Worm (Caenorhabditis elegans) whole organism, late embryonic: Measurements from ENCODE around the gene ZK355.2.

Experiments
- C08G9.2 ChIP-seq: sonication (generic microtip); optimal IDR thresholded peaks from 2 replicates; lab custom pipeline; 2016; ENCODE audit warnings: mild to moderate bottlenecking, missing genetic modification characterization, moderate library complexity, missing compliant biosample characterization
- C38D4.7 ChIP-seq: fragments of 200-800 bp; sonication (Bioruptor generic); optimal IDR thresholded peaks from 2 replicates; lab custom pipeline; 2018; ENCODE audit warnings: mild to moderate bottlenecking, missing genetic modification characterization, moderate library complexity, missing compliant biosample characterization
- F13H6.1 ChIP-seq: sonication (generic microtip); optimal IDR thresholded peaks from 2 replicates; lab custom pipeline; 2016; ENCODE audit warnings: missing genetic modification characterization, missing compliant biosample characterization
- K02D7.2 ChIP-seq: sonication (generic microtip); optimal IDR thresholded peaks from 2 replicates; lab custom pipeline; 2017; ENCODE audit warnings: mild to moderate bottlenecking, missing genetic modification characterization, missing compliant biosample characterization
- ahr-1 ChIP-seq: sonication (generic microtip); optimal IDR thresholded peaks from 2 replicates; lab custom pipeline; 2016; ENCODE audit warnings: missing genetic modification characterization, missing compliant biosample characterization
- ama-1 ChIP-seq: fragments of 150-350 bp; optimal IDR thresholded peaks from 2 replicates; lab custom pipeline; 2014
- ceh-14 ChIP-seq: sonication (generic microtip); optimal IDR thresholded peaks from 2 replicates; lab custom pipeline; 2016; ENCODE audit warnings: missing genotype, missing genetic modification characterization, missing compliant biosample characterization
- ceh-2 ChIP-seq: sonication (generic microtip); optimal IDR thresholded peaks from 2 replicates; lab custom pipeline; 2016; ENCODE audit warnings: missing genotype, missing genetic modification characterization, missing compliant biosample characterization
- ceh-31 ChIP-seq: sonication (generic microtip); optimal IDR thresholded peaks from 2 replicates; lab custom pipeline; 2016; ENCODE audit warnings: missing genetic modification characterization, missing compliant biosample characterization
- ceh-34 ChIP-seq: sonication (generic microtip); optimal IDR thresholded peaks from 2 replicates; lab custom pipeline; 2016; ENCODE audit warnings: mild to moderate bottlenecking, missing genetic modification characterization, missing compliant biosample characterization
- ceh-45 ChIP-seq: fragments of 200-800 bp; sonication (Bioruptor generic); IDR thresholded peaks from 2 replicates; pipeline ENCODE4 v1.3.6; 2022; ENCODE audit warnings: missing genetic modification reagents, missing genetic modification characterization, missing compliant biosample characterization
- ceh-48 ChIP-seq: sonication (generic microtip); optimal IDR thresholded peaks from 2 replicates; lab custom pipeline; 2016; ENCODE audit warnings: missing genetic modification characterization, inconsistent platforms, missing compliant biosample characterization
- ceh-6 ChIP-seq: fragments of 200-800 bp; sonication (Bioruptor generic); optimal IDR thresholded peaks from 2 replicates; lab custom pipeline; 2018; ENCODE audit warnings: mild to moderate bottlenecking, missing genetic modification characterization, missing compliant biosample characterization
- ceh-9 ChIP-seq: sonication (generic microtip); optimal IDR thresholded peaks from 2 replicates; lab custom pipeline; 2016; ENCODE audit warnings: mild to moderate bottlenecking, missing genetic modification characterization, inconsistent platforms, missing compliant biosample characterization
- elt-2 ChIP-seq: sonication (generic microtip); optimal IDR thresholded peaks from 2 replicates; lab custom pipeline; 2016; ENCODE audit warnings: missing genetic modification reagents, missing genetic modification characterization, missing compliant biosample characterization
- ets-4 ChIP-seq: sonication (generic microtip); optimal IDR thresholded peaks from 2 replicates; lab custom pipeline; 2016; ENCODE audit warnings: missing genetic modification characterization, missing compliant biosample characterization
- hlh-15 ChIP-seq: sonication (generic microtip); optimal IDR thresholded peaks from 2 replicates; lab custom pipeline; 2016; ENCODE audit warnings: missing genetic modification characterization, missing compliant biosample characterization
- hlh-30 ChIP-seq: sonication (generic microtip); optimal IDR thresholded peaks from 2 replicates; lab custom pipeline; 2017; ENCODE audit warnings: antibody characterized with exemption, missing genetic modification characterization, missing compliant biosample characterization; ENCODE audit not compliant: insufficient read depth
- hlh-8 ChIP-seq: sonication (generic microtip); optimal IDR thresholded peaks from 2 replicates; lab custom pipeline; 2016; ENCODE audit warnings: missing genotype, missing genetic modification characterization, missing compliant biosample characterization
- lim-6 ChIP-seq: sonication (generic microtip); optimal IDR thresholded peaks from 2 replicates; lab custom pipeline; 2016; ENCODE audit warnings: missing genetic modification characterization, missing compliant biosample characterization
- mec-3 ChIP-seq: sonication (generic microtip); optimal IDR thresholded peaks from 2 replicates; lab custom pipeline; 2016; ENCODE audit warnings: borderline replicate concordance, missing genetic modification characterization, missing compliant biosample characterization
- nfya-1 ChIP-seq: sonication (generic microtip); optimal IDR thresholded peaks from 2 replicates; lab custom pipeline; 2017; ENCODE audit warnings: missing genetic modification characterization, mild to moderate bottlenecking, missing compliant biosample characterization, antibody characterized with exemption, moderate library complexity
- nhr-232 ChIP-seq: sonication (generic microtip); optimal IDR thresholded peaks from 2 replicates; lab custom pipeline; 2016; ENCODE audit warnings: missing genetic modification characterization, missing compliant biosample characterization
- npax-4 ChIP-seq: sonication (generic microtip); optimal IDR thresholded peaks from 2 replicates; lab custom pipeline; 2016; ENCODE audit warnings: missing genetic modification characterization, missing compliant biosample characterization
- odd-2 ChIP-seq: sonication (generic microtip); optimal IDR thresholded peaks from 2 replicates; lab custom pipeline; 2017; ENCODE audit warnings: antibody characterized with exemption, mild to moderate bottlenecking, missing genetic modification characterization, missing compliant biosample characterization
- pag-3 ChIP-seq: sonication (generic microtip); optimal IDR thresholded peaks from 2 replicates; lab custom pipeline; 2016; ENCODE audit warnings: missing compliant biosample characterization, missing genetic modification characterization, borderline replicate concordance
- pat-9 ChIP-seq: fragments of 200-800 bp; sonication (Bioruptor generic); optimal IDR thresholded peaks from 2 replicates; lab custom pipeline; 2018; ENCODE audit warnings: mild to moderate bottlenecking, missing genetic modification characterization, moderate library complexity, missing compliant biosample characterization
- pax-1 ChIP-seq: fragments of 150-350 bp; optimal IDR thresholded peaks from 2 replicates; lab custom pipeline; 2014; ENCODE audit warnings: missing biosample characterization, missing genetic modification characterization
- pros-1 ChIP-seq: fragments of 150-350 bp; optimal IDR thresholded peaks from 2 replicates; lab custom pipeline; 2014; ENCODE audit warnings: missing biosample characterization, missing genetic modification reagents, missing genetic modification characterization
- ref-2 ChIP-seq: sonication (generic microtip); optimal IDR thresholded peaks from 2 replicates; lab custom pipeline; 2016; ENCODE audit warnings: missing genetic modification characterization, missing compliant biosample characterization
- sox-2 ChIP-seq: fragments of 200-800 bp; sonication (Bioruptor generic); IDR thresholded peaks from 2 replicates; pipeline ENCODE4 v1.3.6; 2022; ENCODE audit warnings: missing genetic modification reagents, missing genetic modification characterization, missing compliant biosample characterization
- syd-9 ChIP-seq: sonication (generic microtip); optimal IDR thresholded peaks from 2 replicates; lab custom pipeline; 2016; ENCODE audit warnings: mild to moderate bottlenecking, missing genetic modification characterization, moderate library complexity, missing compliant biosample characterization
- tbx-7 ChIP-seq: sonication (generic microtip); optimal IDR thresholded peaks from 2 replicates; lab custom pipeline; 2016; ENCODE audit warnings: missing genotype, missing genetic modification characterization, missing compliant biosample characterization
- unc-3 ChIP-seq, 2 experiments: fragments of 200-800 bp in 1 of 2; sonication (Bioruptor generic) in 1 of 2; sonication (generic microtip) in 1 of 2; conservative IDR thresholded peaks in 1 of 2; optimal IDR thresholded peaks in 1 of 2; 2 replicates each; pipeline versions ENCODE4 v1.3.6 to Lab custom; 2016 to 2022; ENCODE audit warnings: missing compliant biosample characterization in 2 of 2, missing genetic modification characterization in 2 of 2, missing genetic modification reagents in 1 of 2
- unc-55 ChIP-seq: sonication (generic microtip); optimal IDR thresholded peaks from 2 replicates; lab custom pipeline; 2017; ENCODE audit warnings: missing biosample characterization, missing genetic modification reagents, missing genetic modification characterization
- unc-86 ChIP-seq: sonication (generic microtip); optimal IDR thresholded peaks from 2 replicates; lab custom pipeline; 2016; ENCODE audit warnings: missing genetic modification characterization, missing compliant biosample characterization
- zip-5 ChIP-seq: sonication (generic microtip); optimal IDR thresholded peaks from 2 replicates; lab custom pipeline; 2016; ENCODE audit warnings: missing genetic modification characterization, missing compliant biosample characterization
- ztf-16 ChIP-seq: sonication (generic microtip); optimal IDR thresholded peaks from 2 replicates; lab custom pipeline; 2017; ENCODE audit warnings: missing genetic modification characterization, missing compliant biosample characterization

ZK355.2 gene

DNA sequence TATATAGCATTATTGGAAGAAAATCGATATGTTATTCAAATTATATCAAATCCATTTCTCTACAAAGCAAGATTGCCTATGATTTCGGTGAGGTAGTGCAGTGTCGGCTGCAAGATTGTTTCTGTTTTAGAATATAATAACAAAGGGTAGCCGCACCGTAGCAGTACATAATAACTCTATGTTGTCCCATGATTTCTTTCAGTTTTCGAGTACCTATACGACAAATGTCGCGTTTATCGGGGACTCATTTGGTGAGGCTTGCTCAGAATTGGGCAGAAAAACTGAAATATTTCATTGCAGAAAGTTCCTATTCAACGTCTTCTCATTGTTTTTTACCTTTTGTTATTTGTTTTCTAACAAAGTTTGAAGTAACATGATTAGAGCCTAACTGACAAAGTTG lies 22.7 kb downstream of the ZK355.2 start, which contains the start of gene srw-79:
Gene srw-79 (plus strand): TSS at position 301 of the 400 bp plus-strand sequence.
- TF ChIP-seq pros-1 (no peak), ahr-1 (tag; lab: Kevin White, UChicago) (no peak)

- no peak for TF ChIP-seq C08G9.2 (tag; lab: Kevin White, UChicago)
- no peak for TF ChIP-seq sox-2 (GFP tag; lab: Robert Waterston, UW)
- no peak for TF ChIP-seq C38D4.7 (GFP tag; lab: Kevin White, UChicago)
- TF ChIP-seq ceh-14 (tag; lab: Kevin White, UChicago): no peak
- TF ChIP-seq unc-86 (tag; lab: Kevin White, UChicago): no peak
- no peak for TF ChIP-seq zip-5
- no peak for TF ChIP-seq nfya-1
- TF ChIP-seq npax-4 (tag; lab: Kevin White, UChicago): no peak
- TF ChIP-seq pag-3 (tag; lab: Kevin White, UChicago): no peak
- no peak for TF ChIP-seq hlh-15 (tag; lab: Kevin White, UChicago)
Observed at ce11 chrII:2948614-2949013, 24.9 kb downstream of the ZK355.2 start.

ce11 chrII:2952629-2953028 lies 28.9 kb downstream of the ZK355.2 start, which contains the start of gene irld-51:
Gene irld-51 (minus strand): TSS chrII:2952729.
- no peak for TF ChIP-seq ceh-45 (GFP tag; lab: Robert Waterston, UW)
- no peak for TF ChIP-seq hlh-8 (tag; lab: Kevin White, UChicago)
- no peak for TF ChIP-seq F13H6.1 (tag; lab: Kevin White, UChicago)
- no peak for TF ChIP-seq nhr-232
- no peak for TF ChIP-seq K02D7.2 (tag; lab: Kevin White, UChicago)
- no peak for TF ChIP-seq nfya-1
- TF ChIP-seq pat-9: no peak
- TF ChIP-seq mec-3 (tag; lab: Kevin White, UChicago): no peak
- no peak for TF ChIP-seq unc-55 (GFP tag; lab: Kevin White, UChicago)
- TF ChIP-seq syd-9 (tag; lab: Kevin White, UChicago): no peak
- TF ChIP-seq ceh-48: no peak
- TF ChIP-seq tbx-7 (tag; lab: Kevin White, UChicago): no peak
- no peak for TF ChIP-seq lim-6 (tag; lab: Kevin White, UChicago)
- no peak for TF ChIP-seq ref-2 (tag; lab: Kevin White, UChicago)
- TF ChIP-seq ets-4 (tag; lab: Kevin White, UChicago): no peak
- no peak for TF ChIP-seq ceh-9
- TF ChIP-seq ceh-31 (tag; lab: Kevin White, UChicago): no peak
- no peak for TF ChIP-seq unc-3 (GFP tag; conservative IDR thresholded peaks at IDR 0.05; lab: Robert Waterston, UW)
- TF ChIP-seq unc-3 (tag; optimal IDR thresholded peaks at IDR 0.05; lab: Kevin White, UChicago): no peak
- TF ChIP-seq ceh-2 (tag; lab: Kevin White, UChicago): no peak
- TF ChIP-seq hlh-30 (tag; lab: Kevin White, UChicago): no peak

ce11 chrII:2955656-2956115 lies 32.0 kb downstream of the ZK355.2 start, which contains the start of gene irld-48:
Gene irld-48 (plus strand): TSS chrII:2956065.
- TF ChIP-seq lim-6 (tag; lab: Kevin White, UChicago) (no peak), pax-1 (tag; lab: Kevin White, UChicago) (no peak), odd-2 (tag; lab: Kevin White, UChicago) (no peak), ztf-16 (no peak), F13H6.1 (tag; lab: Kevin White, UChicago) (no peak), ahr-1 (tag; lab: Kevin White, UChicago) (no peak), ceh-34 (tag; lab: Kevin White, UChicago) (no peak), elt-2 (tag; lab: Kevin White, UChicago) (no peak), C08G9.2 (tag; lab: Kevin White, UChicago) (no peak), ama-1 (lab: Kevin White, UChicago) (no peak), ceh-6 (GFP tag; lab: Kevin White, UChicago) (no peak)
